Worm (Caenorhabditis elegans) whole organism, early embryonic: Measurements from ENCODE around the gene fbxb-114.

Experiments
- B0310.2 ChIP-seq: sonication (generic microtip); optimal IDR thresholded peaks from 2 replicates; lab custom pipeline; 2016; ENCODE audit warnings: mild to moderate bottlenecking, missing genetic modification characterization, missing compliant biosample characterization
- F13C5.2 ChIP-seq: sonication (generic microtip); optimal IDR thresholded peaks from 2 replicates; lab custom pipeline; 2017; ENCODE audit warnings: mild to moderate bottlenecking, missing genetic modification characterization, inconsistent platforms, missing compliant biosample characterization
- aly-1 ChIP-seq: sonication (generic microtip); optimal IDR thresholded peaks from 2 replicates; lab custom pipeline; 2016; ENCODE audit warnings: missing genetic modification characterization, missing compliant biosample characterization
- ama-1 ChIP-seq: fragments of 150-350 bp; optimal IDR thresholded peaks from 2 replicates; lab custom pipeline; 2014
- ceh-13 ChIP-seq: fragments of 200-800 bp; sonication (Bioruptor generic); optimal IDR thresholded peaks from 2 replicates; lab custom pipeline; 2018; ENCODE audit warnings: mild to moderate bottlenecking, missing genetic modification characterization, missing compliant biosample characterization
- ceh-36 ChIP-seq: sonication (generic microtip); optimal IDR thresholded peaks from 2 replicates; lab custom pipeline; 2016; ENCODE audit warnings: missing genetic modification characterization, inconsistent platforms, missing compliant biosample characterization
- ets-7 ChIP-seq: sonication (generic microtip); optimal IDR thresholded peaks from 2 replicates; lab custom pipeline; 2016; ENCODE audit warnings: missing genotype, missing genetic modification characterization, missing compliant biosample characterization
- flt-1 ChIP-seq: fragments of 200-800 bp; sonication (Bioruptor generic); IDR thresholded peaks from 2 replicates; pipeline ENCODE4 v1.3.6; 2022; ENCODE audit warnings: missing genetic modification characterization, missing compliant biosample characterization
- hmbx-1 ChIP-seq: sonication (generic microtip); optimal IDR thresholded peaks from 2 replicates; lab custom pipeline; 2016; ENCODE audit warnings: mild to moderate bottlenecking, missing genetic modification characterization, missing compliant biosample characterization
- hmg-4 ChIP-seq: fragments of 200-800 bp; sonication (Bioruptor generic); optimal IDR thresholded peaks from 2 replicates; lab custom pipeline; 2018; ENCODE audit warnings: mild to moderate bottlenecking, missing genetic modification characterization, missing compliant biosample characterization
- hnd-1 ChIP-seq: sonication (generic microtip); optimal IDR thresholded peaks from 2 replicates; lab custom pipeline; 2016; ENCODE audit warnings: missing genetic modification characterization, missing compliant biosample characterization
- pes-1 ChIP-seq: fragments of 200-800 bp; sonication (Bioruptor generic); IDR thresholded peaks from 2 replicates; pipeline ENCODE4 v1.3.6; 2022; ENCODE audit warnings: missing genetic modification reagents, missing genetic modification characterization, missing compliant biosample characterization
- scrt-1 ChIP-seq: fragments of 200-800 bp; sonication (Bioruptor generic); IDR thresholded peaks from 2 replicates; pipeline ENCODE4 v1.3.6; 2022; ENCODE audit warnings: missing genetic modification characterization, missing compliant biosample characterization
- sea-1 ChIP-seq: fragments of 200-800 bp; sonication (Bioruptor generic); conservative IDR thresholded peaks from 2 replicates; pipeline ENCODE4 v1.3.6; 2022; ENCODE audit warnings: missing genetic modification characterization, missing compliant biosample characterization
- tbx-11 ChIP-seq: fragments of 200-800 bp; sonication (Bioruptor generic); IDR thresholded peaks from 2 replicates; pipeline ENCODE4 v1.3.6; 2022; ENCODE audit warnings: missing genetic modification characterization, missing compliant biosample characterization
- tbx-37 ChIP-seq: fragments of 200-800 bp; sonication (Bioruptor generic); conservative IDR thresholded peaks from 2 replicates; pipeline ENCODE4 v1.3.6; 2022; ENCODE audit warnings: missing genetic modification reagents, missing genetic modification characterization, missing compliant biosample characterization
- tra-4 ChIP-seq: sonication (generic microtip); optimal IDR thresholded peaks from 2 replicates; lab custom pipeline; 2017; ENCODE audit warnings: missing genetic modification characterization, missing compliant biosample characterization

Gene fbxb-114

ce11 chrX:16929560-16930332 lies 8.1 kb downstream of the fbxb-114 start:
- 0 out of 2 replicates have a peak, but pooled peaks have one; percentile 64 for TF ChIP-seq scrt-1
- TF ChIP-seq ceh-36 (tag; lab: Kevin White, UChicago): peak; percentile 78
- TF ChIP-seq tbx-37 (GFP tag; lab: Robert Waterston, UW): peak; percentile 50
- no peak for TF ChIP-seq ets-7 (tag; lab: Kevin White, UChicago)
- peak; percentile 80 for TF ChIP-seq B0310.2 (tag; lab: Kevin White, UChicago)
- TF ChIP-seq sea-1 (GFP tag; lab: Robert Waterston, UW): peak; percentile 74
- peak; percentile 95 for TF ChIP-seq hmg-4 (GFP tag; lab: Kevin White, UChicago)
- TF ChIP-seq aly-1 (tag; lab: Kevin White, UChicago): peak; percentile 70
- peak; percentile 99 for TF ChIP-seq ama-1
- peak; percentile 59; the same call in 1 of the 2 replicates for TF ChIP-seq tbx-11 (GFP tag; lab: Robert Waterston, UW)
- peak; percentile 83 for TF ChIP-seq tra-4
- no peak for TF ChIP-seq ceh-13 (GFP tag; lab: Kevin White, UChicago)
- peak; percentile 69 for TF ChIP-seq hmbx-1
- peak; percentile 58 for TF ChIP-seq hnd-1 (tag; lab: Kevin White, UChicago)
- TF ChIP-seq flt-1 (GFP tag; lab: Robert Waterston, UW): peak; percentile 55
- TF ChIP-seq F13C5.2 (tag; lab: Kevin White, UChicago): peak; percentile 78
- TF ChIP-seq pes-1 (GFP tag; lab: Robert Waterston, UW): peak; percentile 71

- no peak for TF ChIP-seq aly-1 (tag; lab: Kevin White, UChicago)
- no peak for TF ChIP-seq sea-1 (GFP tag; lab: Robert Waterston, UW)
- no peak for TF ChIP-seq B0310.2 (tag; lab: Kevin White, UChicago)
- no peak for TF ChIP-seq tbx-37 (GFP tag; lab: Robert Waterston, UW)
- no peak for TF ChIP-seq ceh-36 (tag; lab: Kevin White, UChicago)
- TF ChIP-seq tra-4: no peak
- no peak for TF ChIP-seq ets-7 (tag; lab: Kevin White, UChicago)
- TF ChIP-seq flt-1 (GFP tag; lab: Robert Waterston, UW): no peak
- TF ChIP-seq hmg-4 (GFP tag; lab: Kevin White, UChicago): no peak
- TF ChIP-seq tbx-11 (GFP tag; lab: Robert Waterston, UW): no peak
- no peak for TF ChIP-seq pes-1 (GFP tag; lab: Robert Waterston, UW)
- no peak for TF ChIP-seq F13C5.2 (tag; lab: Kevin White, UChicago)
- TF ChIP-seq ceh-13 (GFP tag; lab: Kevin White, UChicago): no peak
- TF ChIP-seq scrt-1: no peak
- TF ChIP-seq hmbx-1: no peak
- TF ChIP-seq hnd-1 (tag; lab: Kevin White, UChicago): no peak
- TF ChIP-seq ama-1: no peak
Measured at ce11 chrX:16930333-16930621, 8.6 kb downstream of the fbxb-114 start.

- TF ChIP-seq flt-1 (GFP tag; lab: Robert Waterston, UW) (0 out of 2 replicates have a peak, but pooled peaks have one; percentile 16), hnd-1 (tag; lab: Kevin White, UChicago) (peak; percentile 21), tbx-37 (GFP tag; lab: Robert Waterston, UW) (no peak)
Measured at ce11 chrX:16930663-16931097, 9.0 kb downstream of the fbxb-114 start.

- TF ChIP-seq pes-1 (GFP tag; lab: Robert Waterston, UW) (no peak), scrt-1 (0 out of 2 replicates have a peak, but pooled peaks have one; percentile 48), ama-1 (peak; percentile 92), ceh-13 (GFP tag; lab: Kevin White, UChicago) (no peak), ceh-36 (tag; lab: Kevin White, UChicago) (no peak), hmbx-1 (no peak), B0310.2 (tag; lab: Kevin White, UChicago) (no peak), flt-1 (GFP tag; lab: Robert Waterston, UW) (no peak; the same call in 1 of the 2 replicates), hnd-1 (tag; lab: Kevin White, UChicago) (no peak), tbx-11 (GFP tag; lab: Robert Waterston, UW) (peak; percentile 25; the same call in 1 of the 2 replicates), hmg-4 (GFP tag; lab: Kevin White, UChicago) (no peak), tbx-37 (GFP tag; lab: Robert Waterston, UW) (no peak), sea-1 (GFP tag; lab: Robert Waterston, UW) (peak; percentile 61)
Measured at ce11 chrX:16931255-16932023, 9.8 kb downstream of the fbxb-114 start.

ce11 chrX:16932339-16932738 lies 10.7 kb downstream of the fbxb-114 start:
- TF ChIP-seq tbx-37 (GFP tag; lab: Robert Waterston, UW): peak; percentile 55
- TF ChIP-seq scrt-1: 0 out of 2 replicates have a peak, but pooled peaks have one; percentile 52
- peak; percentile 62 for TF ChIP-seq sea-1 (GFP tag; lab: Robert Waterston, UW)

ce11 chrX:16934529-16934928 lies 12.9 kb downstream of the fbxb-114 start:
- TF ChIP-seq tbx-37 (GFP tag; lab: Robert Waterston, UW): 0 out of 2 replicates have a peak, but pooled peaks have one; percentile 6
- TF ChIP-seq pes-1 (GFP tag; lab: Robert Waterston, UW): peak; percentile 60

- peak; percentile 21; the same call in 1 of the 2 replicates for TF ChIP-seq flt-1 (GFP tag; lab: Robert Waterston, UW)
- 0 out of 2 replicates have a peak, but pooled peaks have one; percentile 7 for TF ChIP-seq tbx-37 (GFP tag; lab: Robert Waterston, UW)
- TF ChIP-seq pes-1 (GFP tag; lab: Robert Waterston, UW): peak; percentile 55; the same call in 1 of the 2 replicates
Measured at ce11 chrX:16937925-16938324, 16.3 kb downstream of the fbxb-114 start.
